Fruit fly (Drosophila melanogaster) whole organism, prepupa: ENCODE data around the gene CG18131.

Source experiments
- CG10631 ChIP-seq: fragments of 200-800 bp; sonication (Bioruptor generic); optimal IDR thresholded peaks from 2 replicates; lab custom pipeline; 2016; ENCODE audit warnings: missing biosample characterization, missing genetic modification characterization
- CG11294 ChIP-seq: fragments of 200-800 bp; sonication (Bioruptor generic); IDR thresholded peaks from 2 replicates; pipeline ENCODE4 v1.3.6; 2022; ENCODE audit warnings: missing biosample characterization, missing genetic modification characterization
- CG11762 ChIP-seq: fragments of 200-800 bp; sonication (Bioruptor generic); optimal IDR thresholded peaks from 3 replicates; lab custom pipeline; 2016; ENCODE audit warnings: missing biosample characterization, missing genetic modification characterization; ENCODE audit not compliant: insufficient read depth
- CG1621 ChIP-seq: fragments of 200-800 bp; sonication (Bioruptor generic); optimal IDR thresholded peaks from 3 replicates; lab custom pipeline; 2018; ENCODE audit warnings: missing biosample characterization, mild to moderate bottlenecking, missing genetic modification characterization
- CG16779 ChIP-seq: fragments of 200-800 bp; sonication (Bioruptor generic); optimal IDR thresholded peaks from 3 replicates; lab custom pipeline; 2017; ENCODE audit warnings: missing biosample characterization, mild to moderate bottlenecking, missing genetic modification characterization
- CG3919 ChIP-seq: fragments of 200-800 bp; sonication (Bioruptor generic); optimal IDR thresholded peaks from 3 replicates; lab custom pipeline; 2016; ENCODE audit warnings: missing biosample characterization, missing genetic modification characterization
- CG6792 ChIP-seq: fragments of 200-800 bp; sonication (Bioruptor generic); optimal IDR thresholded peaks from 3 replicates; lab custom pipeline; 2016; ENCODE audit warnings: missing biosample characterization, missing genetic modification characterization
- CG6808 ChIP-seq: fragments of 200-800 bp; sonication (Bioruptor generic); optimal IDR thresholded peaks from 3 replicates; lab custom pipeline; 2017; ENCODE audit warnings: missing biosample characterization, missing genetic modification characterization, mild to moderate bottlenecking, moderate library complexity, missing genetic modification reagents
- CG6854 ChIP-seq: fragments of 200-800 bp; sonication (Bioruptor generic); optimal IDR thresholded peaks from 2 replicates; lab custom pipeline; 2017; ENCODE audit warnings: missing biosample characterization, mild to moderate bottlenecking, missing genetic modification characterization
- CG7368 ChIP-seq: fragments of 200-800 bp; sonication (Bioruptor generic); optimal IDR thresholded peaks from 3 replicates; lab custom pipeline; 2016; ENCODE audit warnings: missing biosample characterization, missing genetic modification characterization
- CG8119 ChIP-seq: fragments of 200-800 bp; sonication (Bioruptor generic); IDR thresholded peaks from 3 replicates; pipeline ENCODE4 v1.3.6; 2022; ENCODE audit warnings: missing biosample characterization, missing genetic modification characterization
- CG8319 ChIP-seq: fragments of 200-800 bp; sonication (Bioruptor generic); optimal IDR thresholded peaks from 3 replicates; lab custom pipeline; 2016; ENCODE audit warnings: missing biosample characterization, missing genetic modification characterization
- CG8632 ChIP-seq: fragments of 200-800 bp; sonication (Bioruptor generic); optimal IDR thresholded peaks from 3 replicates; lab custom pipeline; 2016; ENCODE audit warnings: missing biosample characterization, missing genetic modification characterization
- CG9139 ChIP-seq: fragments of 200-800 bp; sonication (Bioruptor generic); optimal IDR thresholded peaks from 3 replicates; lab custom pipeline; 2017; ENCODE audit warnings: missing biosample characterization, mild to moderate bottlenecking, missing genetic modification characterization
- Eip78C ChIP-seq: fragments of 200-800 bp; sonication (Bioruptor generic); peaks from one replicate; lab custom pipeline; 2016; ENCODE audit warnings: missing biosample characterization, missing genetic modification characterization
- Eip93F ChIP-seq: fragments of 200-800 bp; sonication (Bioruptor generic); optimal IDR thresholded peaks from 2 replicates; lab custom pipeline; 2016; ENCODE audit warnings: missing biosample characterization, mild to moderate bottlenecking, missing genetic modification characterization
- Ets21C ChIP-seq: fragments of 200-800 bp; sonication (Bioruptor generic); optimal IDR thresholded peaks from 3 replicates; lab custom pipeline; 2016; ENCODE audit warnings: missing biosample characterization, missing genetic modification characterization
- Smox ChIP-seq: fragments of 200-800 bp; sonication (Bioruptor generic); optimal IDR thresholded peaks from 3 replicates; lab custom pipeline; 2016; ENCODE audit warnings: missing biosample characterization, missing genetic modification characterization
- Sox102F ChIP-seq: fragments of 200-800 bp; sonication (Bioruptor generic); optimal IDR thresholded peaks from 2 replicates; lab custom pipeline; 2016; ENCODE audit warnings: missing biosample characterization, mild to moderate bottlenecking, missing genetic modification characterization
- Sox15 ChIP-seq: fragments of 200-800 bp; sonication (Bioruptor generic); optimal IDR thresholded peaks from 3 replicates; lab custom pipeline; 2016; ENCODE audit warnings: missing biosample characterization, missing genetic modification characterization
- acj6 ChIP-seq: fragments of 200-800 bp; sonication (Bioruptor generic); optimal IDR thresholded peaks from 3 replicates; lab custom pipeline; 2016; ENCODE audit warnings: missing biosample characterization, missing genetic modification characterization
- cyc ChIP-seq: fragments of 200-800 bp; sonication (Bioruptor generic); optimal IDR thresholded peaks from 3 replicates; lab custom pipeline; 2016; ENCODE audit warnings: missing biosample characterization, missing genetic modification characterization
- dac ChIP-seq: fragments of 200-800 bp; sonication (Bioruptor generic); optimal IDR thresholded peaks from 2 replicates; lab custom pipeline; 2017; ENCODE audit warnings: missing biosample characterization, mild to moderate bottlenecking, missing genetic modification characterization
- fd59A ChIP-seq: fragments of 200-800 bp; sonication (Bioruptor generic); optimal IDR thresholded peaks from 2 replicates; lab custom pipeline; 2017; ENCODE audit warnings: missing biosample characterization, mild to moderate bottlenecking, missing genetic modification characterization, missing genetic modification reagents
- fkh ChIP-seq: fragments of 200-800 bp; sonication (Bioruptor generic); optimal IDR thresholded peaks from 3 replicates; lab custom pipeline; 2017; ENCODE audit warnings: missing biosample characterization, mild to moderate bottlenecking, missing genetic modification characterization, moderate library complexity
- lz ChIP-seq: fragments of 200-800 bp; sonication (Bioruptor generic); optimal IDR thresholded peaks from 3 replicates; lab custom pipeline; 2016; ENCODE audit warnings: missing biosample characterization, missing genetic modification characterization
- net ChIP-seq: fragments of 200-800 bp; sonication (Bioruptor generic); optimal IDR thresholded peaks from 3 replicates; lab custom pipeline; 2016; ENCODE audit warnings: missing biosample characterization, missing genetic modification characterization
- spab ChIP-seq: fragments of 200-800 bp; sonication (Bioruptor generic); optimal IDR thresholded peaks from 2 replicates; lab custom pipeline; 2017; ENCODE audit warnings: missing biosample characterization, mild to moderate bottlenecking, missing genetic modification characterization, missing genetic modification reagents
- svp ChIP-seq: fragments of 200-800 bp; sonication (Bioruptor generic); peaks from one replicate; lab custom pipeline; 2016; ENCODE audit warnings: missing biosample characterization, missing genetic modification characterization

CG18131 gene

dm6 chr2L:1504288-1504687, 3.9 kb upstream of the CG18131 start:
- TF ChIP-seq Smox (GFP tag; lab: Kevin White, UChicago) (no peak), CG1621 (tag; lab: Kevin White, UChicago) (no peak), Eip78C (GFP tag; lab: Kevin White, UChicago) (peak; percentile 28), Ets21C (GFP tag; lab: Kevin White, UChicago) (no peak), Sox15 (GFP tag; lab: Kevin White, UChicago) (no peak), CG11294 (GFP tag; lab: Robert Waterston, UW) (no peak), svp (GFP tag; lab: Kevin White, UChicago) (no peak)

DNA sequence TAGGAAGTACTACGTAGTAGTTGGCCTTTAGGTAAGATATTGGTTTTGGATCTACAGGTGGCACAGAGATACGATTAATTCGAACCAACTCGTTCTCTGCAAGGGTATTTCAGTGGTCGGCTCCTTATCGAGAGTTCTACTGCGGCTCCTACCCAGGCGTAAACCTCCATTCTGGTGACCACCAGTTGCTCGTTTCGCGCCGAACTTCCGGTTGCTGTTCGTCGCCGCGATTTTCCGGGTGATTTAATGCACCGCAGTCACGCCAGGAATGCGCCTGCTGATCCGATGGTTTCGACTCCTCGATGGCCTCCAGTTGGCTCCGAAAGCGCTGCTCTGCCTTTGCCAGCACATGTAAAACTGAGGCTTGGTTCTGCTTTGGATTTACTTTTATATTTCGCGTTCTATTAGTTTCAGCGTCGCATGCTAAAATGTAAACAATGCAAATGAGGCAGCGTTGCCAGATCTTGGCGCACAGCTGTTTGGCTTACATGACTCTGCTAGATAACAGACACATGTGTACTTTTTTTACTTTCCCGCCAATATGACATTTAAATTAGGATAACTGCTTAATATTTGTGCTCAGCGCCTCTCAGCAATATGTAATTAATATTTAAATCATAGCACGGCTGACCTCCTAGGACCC, 2.2 kb upstream of the CG18131 start, which contains the start of gene CG7420:
Gene CG7420 (minus strand): TSS at position 446 of the 643 bp plus-strand sequence.
- peak; percentile 90 for TF ChIP-seq fkh (GFP tag; lab: Kevin White, UChicago)
- no peak for TF ChIP-seq Eip93F (GFP tag; lab: Kevin White, UChicago)
- no peak for TF ChIP-seq CG9139 (GFP tag; lab: Kevin White, UChicago)

- no peak for TF ChIP-seq CG8319 (GFP tag; lab: Kevin White, UChicago)
- TF ChIP-seq CG3919 = peak; percentile 13
Observed at dm6 chr2L:1498966-1499554, 1.3 kb downstream of the CG18131 start.

- TF ChIP-seq CG6808 (no peak), CG6792 (no peak), spab (no peak)
Observed at dm6 chr2L:1496943-1497342, 3.5 kb downstream of the CG18131 start, which contains the start of gene CG31661. Gene CG31661 (plus strand): TSS chr2L:1497243.

DNA sequence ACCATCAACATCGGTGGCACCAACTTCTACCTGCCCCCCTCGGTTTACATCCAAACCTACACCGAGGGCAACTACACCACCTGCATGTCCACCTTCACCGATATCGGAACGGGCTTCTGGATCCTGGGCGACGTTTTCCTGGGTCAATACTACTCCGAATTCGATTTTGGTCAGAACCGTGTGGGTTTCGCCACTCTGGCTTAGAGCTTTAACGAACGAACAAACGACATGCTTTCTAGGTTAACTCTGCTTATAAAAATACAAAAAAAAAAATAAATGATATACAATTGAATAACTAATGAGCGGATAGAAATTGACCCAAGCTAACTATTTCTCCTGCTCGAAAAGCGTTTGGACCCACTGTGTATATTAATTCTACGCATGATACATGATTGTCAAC, 5.2 kb downstream of the CG18131 start, which contains the start of gene CG31926:
Gene CG31926 (plus strand): TSS at position 301 of the 400 bp plus-strand sequence.
- TF ChIP-seq fkh (GFP tag; lab: Kevin White, UChicago) = no peak
- TF ChIP-seq svp (GFP tag; lab: Kevin White, UChicago) = peak; percentile 0

- TF ChIP-seq CG9139 (GFP tag; lab: Kevin White, UChicago) = no peak
- no peak for TF ChIP-seq CG8632 (GFP tag; lab: Kevin White, UChicago)
- TF ChIP-seq CG8119 = no peak
- no peak for TF ChIP-seq dac (GFP tag; lab: Kevin White, UChicago)
- no peak for TF ChIP-seq CG10631 (GFP tag; lab: Kevin White, UChicago)
- TF ChIP-seq acj6 (GFP tag; lab: Kevin White, UChicago) = no peak
- TF ChIP-seq fd59A = no peak
- TF ChIP-seq cyc (GFP tag; lab: Kevin White, UChicago) = no peak
- no peak for TF ChIP-seq Ets21C (GFP tag; lab: Kevin White, UChicago)
- TF ChIP-seq CG16779 (tag; lab: Kevin White, UChicago) = no peak
- no peak for TF ChIP-seq Smox (GFP tag; lab: Kevin White, UChicago)
- TF ChIP-seq CG11762 (GFP tag; lab: Kevin White, UChicago) = no peak
- TF ChIP-seq net (GFP tag; lab: Kevin White, UChicago) = no peak
- TF ChIP-seq CG7368 = no peak
- no peak for TF ChIP-seq spab
- TF ChIP-seq Sox102F (GFP tag; lab: Kevin White, UChicago) = no peak
- TF ChIP-seq lz (GFP tag; lab: Kevin White, UChicago) = no peak
- TF ChIP-seq CG6854 (GFP tag; lab: Kevin White, UChicago) = no peak
Observed at dm6 chr2L:1493770-1494169, 6.6 kb downstream of the CG18131 start, which contains the start of gene CG33128. Gene CG33128 (plus strand): TSS chr2L:1494070.
